Fruit fly (Drosophila melanogaster) whole organism, embryonic: ENCODE measurements around the gene P5cr-2.
A peak's percentile ranks its signal among the peaks of the same experiment; 100 is the strongest.

Source experiments
- CG14710 ChIP-seq: fragments of 200-800 bp; sonication (Bioruptor generic); optimal IDR thresholded peaks from 3 replicates; lab custom pipeline; 2019; ENCODE audit warnings: missing biosample characterization, mild to moderate bottlenecking, missing genetic modification characterization, moderate library complexity
- lab ChIP-seq: fragments of 200-800 bp; sonication (Bioruptor generic); optimal IDR thresholded peaks from 3 replicates; lab custom pipeline; 2017; ENCODE audit warnings: missing biosample characterization, missing genetic modification characterization, mild to moderate bottlenecking, moderate library complexity, missing genetic modification reagents

dm6 chr3R:17539789-17540496, 5.3 kb downstream of the P5cr-2 start, which contains the start of gene SF1:
- no peak for TF ChIP-seq lab (GFP tag; lab: Kevin White, UChicago)
- TF ChIP-seq CG14710 (tag; lab: Kevin White, UChicago), result peak; percentile 48
